Worm (Caenorhabditis elegans) whole organism, L1 larva: Measurements from ENCODE around the gene T04A8.13.

Source experiments
- C34B4.2 ChIP-seq: sonication (generic microtip); optimal IDR thresholded peaks from 2 replicates; lab custom pipeline; 2017; ENCODE audit warnings: mild to moderate bottlenecking, missing genetic modification characterization, missing compliant biosample characterization
- aha-1 ChIP-seq: fragments of 150-350 bp; optimal IDR thresholded peaks from 2 replicates; lab custom pipeline; 2014; ENCODE audit warnings: missing biosample characterization, missing genetic modification characterization
- ceh-82 ChIP-seq, 3 experiments: fragments of 150-350 bp in 1 of 3; sonication (generic microtip) in 2 of 3; optimal IDR thresholded peaks; 2 replicates each; lab custom pipeline; 2014 to 2017; ENCODE audit warnings: missing biosample characterization in 3 of 3, missing genetic modification characterization in 3 of 3
- ceh-88 ChIP-seq: fragments of 200-800 bp; sonication (Bioruptor generic); IDR thresholded peaks from 2 replicates; pipeline ENCODE4 v1.3.6; 2022; ENCODE audit warnings: missing genetic modification characterization, missing compliant biosample characterization
- ces-1 ChIP-seq: fragments of 150-350 bp; optimal IDR thresholded peaks from 2 replicates; lab custom pipeline; 2014; ENCODE audit warnings: missing biosample characterization, missing genetic modification reagents, missing genetic modification characterization
- dpl-1 ChIP-seq, 3 experiments: fragments of 150-350 bp in 2 of 3; sonication (generic microtip) in 1 of 3; optimal IDR thresholded peaks; 2 replicates each; lab custom pipeline; 2014 to 2017; ENCODE audit warnings: missing biosample characterization in 3 of 3, missing genetic modification characterization in 3 of 3, missing genetic modification reagents in 3 of 3
- dsc-1 ChIP-seq: sonication (generic microtip); optimal IDR thresholded peaks from 2 replicates; lab custom pipeline; 2016; ENCODE audit warnings: mild to moderate bottlenecking, missing genetic modification characterization, missing compliant biosample characterization
- efl-1 ChIP-seq, 4 experiments: fragments of 150-350 bp; optimal IDR thresholded peaks in 3 of 4; peaks in 1 of 4; 1 replicate in 1 of 4; 2 replicates in 3 of 4; lab custom pipeline; 2014; ENCODE audit warnings: missing biosample characterization in 2 of 4, missing genetic modification characterization in 2 of 4, missing genetic modification reagents in 2 of 4
- egl-13 ChIP-seq: sonication (generic microtip); optimal IDR thresholded peaks from 2 replicates; lab custom pipeline; 2016; ENCODE audit warnings: missing genotype, missing genetic modification reagents, missing genetic modification characterization, missing compliant biosample characterization
- elt-2 ChIP-seq: sonication (generic microtip); optimal IDR thresholded peaks from 2 replicates; lab custom pipeline; 2016; ENCODE audit warnings: missing genetic modification characterization, mild to moderate bottlenecking, inconsistent platforms, missing compliant biosample characterization, missing genetic modification reagents
- elt-3 ChIP-seq, 6 experiments: fragments of 150-350 bp in 1 of 6; sonication (generic microtip); optimal IDR thresholded peaks; 2 replicates each; lab custom pipeline; 2017 to 2018; ENCODE audit warnings: missing biosample characterization in 6 of 6, missing genetic modification characterization in 6 of 6, inconsistent platforms in 1 of 6
- fkh-10 ChIP-seq: sonication (generic microtip); optimal IDR thresholded peaks from 2 replicates; lab custom pipeline; 2017; ENCODE audit warnings: missing biosample characterization, missing genetic modification reagents, missing genetic modification characterization
- fkh-8 ChIP-seq: sonication (generic microtip); optimal IDR thresholded peaks from 2 replicates; lab custom pipeline; 2016; ENCODE audit warnings: mild to moderate bottlenecking, missing genetic modification characterization, missing compliant biosample characterization
- hlh-4 ChIP-seq: sonication (generic microtip); optimal IDR thresholded peaks from 2 replicates; lab custom pipeline; 2016; ENCODE audit warnings: mild to moderate bottlenecking, missing genetic modification characterization, missing compliant biosample characterization
- irx-1 ChIP-seq: sonication (generic microtip); optimal IDR thresholded peaks from 2 replicates; lab custom pipeline; 2016; ENCODE audit warnings: missing genetic modification characterization, missing compliant biosample characterization
- isw-1 ChIP-seq: fragments of 200-800 bp; sonication (Bioruptor generic); IDR thresholded peaks from 2 replicates; pipeline ENCODE4 v1.3.6; 2022; ENCODE audit warnings: missing genetic modification characterization, missing compliant biosample characterization
- lin-14 ChIP-seq: fragments of 200-800 bp; sonication (Bioruptor generic); optimal IDR thresholded peaks from 2 replicates; lab custom pipeline; 2018; ENCODE audit warnings: mild to moderate bottlenecking, missing genetic modification characterization, moderate library complexity, missing compliant biosample characterization
- lin-15B ChIP-seq: fragments of 150-350 bp; sonication (generic microtip); optimal IDR thresholded peaks from 3 replicates; lab custom pipeline; 2014; ENCODE audit warnings: missing biosample characterization, missing genetic modification characterization
- lin-35 ChIP-seq, 2 experiments: fragments of 150-350 bp; optimal IDR thresholded peaks; 2 replicates each; lab custom pipeline; 2014; ENCODE audit warnings: missing biosample characterization in 2 of 2, missing genetic modification characterization in 2 of 2, missing genetic modification reagents in 2 of 2
- lir-3 ChIP-seq: sonication (generic microtip); optimal IDR thresholded peaks from 2 replicates; lab custom pipeline; 2016; ENCODE audit warnings: mild to moderate bottlenecking, missing genetic modification characterization, moderate library complexity, missing compliant biosample characterization; ENCODE audit not compliant: poor library complexity
- lsy-2 ChIP-seq, 2 experiments: fragments of 150-350 bp; optimal IDR thresholded peaks; 2 replicates each; lab custom pipeline; 2014; ENCODE audit warnings: missing biosample characterization in 2 of 2, missing genetic modification characterization in 2 of 2
- mef-2 ChIP-seq: fragments of 150-350 bp; optimal IDR thresholded peaks from 2 replicates; lab custom pipeline; 2014; ENCODE audit warnings: missing biosample characterization, missing genetic modification characterization
- mep-1 ChIP-seq: fragments of 150-350 bp; optimal IDR thresholded peaks from 2 replicates; lab custom pipeline; 2014; ENCODE audit warnings: missing biosample characterization, missing genetic modification characterization
- nhr-47 ChIP-seq: sonication (generic microtip); optimal IDR thresholded peaks from 2 replicates; lab custom pipeline; 2016; ENCODE audit warnings: mild to moderate bottlenecking, missing genetic modification characterization, moderate library complexity, missing compliant biosample characterization
- nhr-77 ChIP-seq: fragments of 150-350 bp; optimal IDR thresholded peaks from 2 replicates; lab custom pipeline; 2014; ENCODE audit warnings: missing biosample characterization, missing genetic modification characterization
- nhr-85 ChIP-seq: sonication (generic microtip); peaks from one replicate; lab custom pipeline; 2016; ENCODE audit warnings: missing genetic modification characterization, inconsistent platforms, missing compliant biosample characterization
- nhr-90 ChIP-seq: sonication (generic microtip); optimal IDR thresholded peaks from 2 replicates; lab custom pipeline; 2016; ENCODE audit warnings: mild to moderate bottlenecking, missing genetic modification characterization, missing compliant biosample characterization; ENCODE audit not compliant: poor library complexity
- pag-3 ChIP-seq: sonication (generic microtip); optimal IDR thresholded peaks from 2 replicates; lab custom pipeline; 2017; ENCODE audit warnings: missing genetic modification characterization, mild to moderate bottlenecking, missing compliant biosample characterization, antibody characterized with exemption, borderline replicate concordance; ENCODE audit not compliant: insufficient read depth
- pax-3 ChIP-seq: fragments of 200-800 bp; sonication (Bioruptor generic); optimal IDR thresholded peaks from 2 replicates; lab custom pipeline; 2018; ENCODE audit warnings: mild to moderate bottlenecking, missing genetic modification characterization, moderate library complexity, missing compliant biosample characterization
- pqm-1 ChIP-seq: sonication (generic microtip); optimal IDR thresholded peaks from 3 replicates; lab custom pipeline; 2017; ENCODE audit warnings: missing biosample characterization, missing genetic modification characterization
- snpc-4 ChIP-seq: fragments of 150-350 bp; optimal IDR thresholded peaks from 2 replicates; lab custom pipeline; 2014; ENCODE audit warnings: missing biosample characterization, missing genetic modification characterization
- snu-23 ChIP-seq: sonication (generic microtip); optimal IDR thresholded peaks from 2 replicates; lab custom pipeline; 2016; ENCODE audit warnings: missing genetic modification characterization, missing compliant biosample characterization
- unc-86 ChIP-seq: sonication (generic microtip); optimal IDR thresholded peaks from 2 replicates; lab custom pipeline; 2016; ENCODE audit warnings: missing genetic modification characterization, missing compliant biosample characterization
- xbp-1 ChIP-seq: sonication (generic microtip); optimal IDR thresholded peaks from 2 replicates; lab custom pipeline; 2016; ENCODE audit warnings: missing genetic modification characterization, missing compliant biosample characterization
- zag-1 ChIP-seq: fragments of 150-350 bp; optimal IDR thresholded peaks from 2 replicates; lab custom pipeline; 2014; ENCODE audit warnings: missing biosample characterization, missing genetic modification characterization
- zip-4 ChIP-seq: fragments of 200-800 bp; sonication (Bioruptor generic); optimal IDR thresholded peaks from 2 replicates; lab custom pipeline; 2018; ENCODE audit warnings: mild to moderate bottlenecking, missing genetic modification characterization, moderate library complexity, missing compliant biosample characterization
- ztf-11 ChIP-seq, 2 experiments: sonication (generic microtip); optimal IDR thresholded peaks; 2 replicates each; lab custom pipeline; 2016 to 2017; ENCODE audit warnings: missing genetic modification characterization in 2 of 2, missing biosample characterization in 1 of 2, missing compliant biosample characterization in 1 of 2

The T04A8.13 gene

DNA sequence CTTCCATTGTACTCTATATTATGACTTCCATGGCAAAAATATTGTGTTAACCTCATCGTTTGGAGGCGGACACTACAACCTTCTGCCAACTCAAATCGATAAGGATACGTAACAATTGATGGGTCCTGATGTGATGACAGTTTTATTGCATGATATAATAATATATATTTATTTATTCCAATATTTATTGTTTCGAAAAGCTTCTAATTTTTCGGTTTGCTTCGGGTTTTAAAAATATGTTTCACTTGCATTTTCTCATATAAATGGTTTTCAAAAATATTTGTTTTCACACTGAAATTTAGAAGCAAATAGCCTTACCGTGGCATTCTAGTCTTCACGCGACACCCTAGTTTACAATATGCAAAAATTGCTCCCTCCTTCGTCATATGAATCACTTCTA, at the start of gene T04A8.13:
Gene T04A8.13, plus strand, starts transcription at position 301 of the 400 bp plus-strand sequence.
- no peak for TF ChIP-seq elt-3 (tag; optimal IDR thresholded peaks at IDR 0.05; lab: Kevin White, UChicago)
- no peak for TF ChIP-seq efl-1 (optimal IDR thresholded peaks at IDR 0.05; lab: Kevin White, UChicago)
- TF ChIP-seq efl-1 (GFP tag; optimal IDR thresholded peaks at IDR 0.05 in 1 of 2; lab: Kevin White, UChicago) = peak in 1 of 2 experiments; percentile 2

DNA sequence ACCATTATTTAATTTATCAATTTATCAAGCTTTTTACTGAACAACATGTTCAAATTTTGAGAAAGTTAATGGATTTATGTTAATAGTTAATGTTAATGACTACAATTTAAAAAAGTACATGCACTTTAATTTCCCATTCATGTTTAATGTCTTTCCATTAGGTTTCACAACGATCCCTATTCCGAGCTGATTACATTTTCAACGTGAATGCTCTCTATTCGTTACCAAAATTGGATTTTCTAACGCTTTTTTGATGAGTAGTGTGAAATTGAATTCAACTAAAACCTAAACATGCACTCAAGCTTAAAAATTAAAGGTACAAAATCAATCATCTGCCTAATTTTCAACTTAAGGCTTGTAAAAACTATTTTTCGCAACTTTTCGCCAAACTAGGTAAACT, 49.4 kb upstream of the T04A8.13 start:
- TF ChIP-seq lin-14 (GFP tag; lab: Kevin White, UChicago) = peak; percentile 47
- no peak for TF ChIP-seq isw-1 (GFP tag; lab: Robert Waterston, UW)
- peak; percentile 40 for TF ChIP-seq ces-1 (GFP tag; lab: Kevin White, UChicago)

DNA sequence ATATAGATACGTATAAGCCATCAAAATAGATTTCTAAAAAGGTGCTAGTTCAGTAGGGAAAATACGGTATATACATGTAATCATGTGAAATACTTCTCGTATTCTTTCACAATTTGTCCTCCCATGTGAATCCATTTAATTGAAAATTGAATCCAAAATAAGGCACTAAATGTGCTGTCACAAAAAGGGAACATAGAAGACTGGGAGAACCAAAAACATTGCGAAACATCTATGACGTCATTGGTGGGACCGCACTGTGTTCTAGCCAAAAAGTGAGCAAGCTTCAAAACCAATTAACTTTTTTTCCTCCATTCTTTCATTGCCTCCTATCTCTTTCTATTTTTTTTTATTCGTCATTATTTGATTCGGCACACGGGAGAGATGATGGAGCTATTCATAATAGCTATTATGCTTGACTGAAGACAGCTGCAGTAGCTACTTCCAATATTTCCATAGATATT, 48.4 kb upstream of the T04A8.13 start, which contains the start of gene cdka-1:
Gene cdka-1, plus strand, starts transcription at position 411 of the 461 bp plus-strand sequence.
- TF ChIP-seq pqm-1 (tag; lab: Kevin White, UChicago) (no peak), lin-14 (GFP tag; lab: Kevin White, UChicago) (peak; percentile 65), efl-1 (optimal IDR thresholded peaks at IDR 0.05; lab: Kevin White, UChicago) (no peak), efl-1 (GFP tag; optimal IDR thresholded peaks at IDR 0.05 in 1 of 2; lab: Kevin White, UChicago) (no peak), nhr-90 (tag; lab: Kevin White, UChicago) (no peak), hlh-4 (no peak), dsc-1 (tag; lab: Kevin White, UChicago) (no peak), lsy-2 (tag; optimal IDR thresholded peaks at IDR 0.05; lab: Kevin White, UChicago) (peak in 1 of 2 experiments; percentile 11), fkh-8 (tag; lab: Kevin White, UChicago) (no peak), isw-1 (GFP tag; lab: Robert Waterston, UW) (no peak), snpc-4 (tag; lab: Kevin White, UChicago) (no peak)

DNA sequence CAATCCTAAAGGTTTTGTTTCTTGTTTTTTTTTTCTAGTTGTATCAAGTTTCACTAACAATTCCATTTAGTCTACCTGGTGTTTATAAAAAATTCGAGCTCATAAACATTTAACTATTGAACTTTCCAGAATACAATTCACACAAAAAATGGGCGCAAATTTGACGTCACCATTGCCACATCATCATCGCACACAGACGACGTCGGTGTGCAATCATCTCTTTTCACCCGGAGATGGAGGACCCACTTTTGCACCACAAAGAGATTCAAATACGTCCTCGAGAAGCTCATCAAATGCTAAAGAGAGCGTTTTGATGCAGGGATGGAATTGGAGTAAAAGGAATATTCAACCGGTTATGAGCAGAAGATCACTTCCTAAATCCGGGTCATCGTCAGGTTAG, 47.4 kb upstream of the T04A8.13 start:
- TF ChIP-seq fkh-8 (tag; lab: Kevin White, UChicago) = no peak
- no peak for TF ChIP-seq nhr-85 (tag; lab: Kevin White, UChicago)
- TF ChIP-seq irx-1 = no peak
- TF ChIP-seq ztf-11 (tag; optimal IDR thresholded peaks at IDR 0.05; lab: Kevin White, UChicago) = no peak
- no peak for TF ChIP-seq dpl-1 (GFP tag; optimal IDR thresholded peaks at IDR 0.05; lab: Kevin White, UChicago)
- TF ChIP-seq elt-2 (tag; lab: Kevin White, UChicago) = no peak
- TF ChIP-seq zag-1 (tag; lab: Kevin White, UChicago) = no peak
- TF ChIP-seq nhr-77 (tag; lab: Kevin White, UChicago) = no peak

DNA sequence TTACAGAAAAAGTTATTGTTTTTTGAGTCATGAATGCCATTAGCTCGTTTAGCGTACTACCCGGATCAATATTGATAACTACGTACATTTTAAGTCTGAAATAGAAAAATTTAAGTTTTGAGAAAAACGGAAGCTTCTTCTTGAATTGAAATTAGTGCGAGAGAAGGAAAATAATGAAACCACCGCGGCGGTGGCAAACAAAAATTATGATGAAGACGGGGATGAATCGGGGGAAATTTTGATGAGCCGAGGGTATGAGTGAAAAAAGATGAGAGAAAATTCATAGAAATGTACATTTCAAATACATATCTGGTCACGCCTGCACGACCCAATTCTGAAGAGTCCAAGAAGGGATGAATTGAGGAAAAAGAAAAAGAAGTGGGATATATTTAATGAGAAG, 41.5 kb upstream of the T04A8.13 start, which contains the start of gene T23F11.4:
Gene T23F11.4, minus strand, starts transcription at position 101 of the 400 bp plus-strand sequence.
- TF ChIP-seq pag-3 (tag; lab: Kevin White, UChicago) = no peak
- no peak for TF ChIP-seq lin-15B
- TF ChIP-seq isw-1 (GFP tag; lab: Robert Waterston, UW) = no peak
- TF ChIP-seq unc-86 (tag; lab: Kevin White, UChicago) = no peak
- no peak for TF ChIP-seq fkh-10 (GFP tag; lab: Kevin White, UChicago)
- TF ChIP-seq mef-2 (tag; lab: Kevin White, UChicago) = no peak
- TF ChIP-seq nhr-85 (tag; lab: Kevin White, UChicago) = no peak
- TF ChIP-seq egl-13 (tag; lab: Kevin White, UChicago) = no peak
- no peak for TF ChIP-seq lin-35 (GFP tag; optimal IDR thresholded peaks at IDR 0.05; lab: Kevin White, UChicago)
- no peak for TF ChIP-seq xbp-1 (tag; lab: Kevin White, UChicago)
- no peak for TF ChIP-seq aha-1 (tag; lab: Kevin White, UChicago)
- TF ChIP-seq, all 84 proteins: peak for 0

DNA sequence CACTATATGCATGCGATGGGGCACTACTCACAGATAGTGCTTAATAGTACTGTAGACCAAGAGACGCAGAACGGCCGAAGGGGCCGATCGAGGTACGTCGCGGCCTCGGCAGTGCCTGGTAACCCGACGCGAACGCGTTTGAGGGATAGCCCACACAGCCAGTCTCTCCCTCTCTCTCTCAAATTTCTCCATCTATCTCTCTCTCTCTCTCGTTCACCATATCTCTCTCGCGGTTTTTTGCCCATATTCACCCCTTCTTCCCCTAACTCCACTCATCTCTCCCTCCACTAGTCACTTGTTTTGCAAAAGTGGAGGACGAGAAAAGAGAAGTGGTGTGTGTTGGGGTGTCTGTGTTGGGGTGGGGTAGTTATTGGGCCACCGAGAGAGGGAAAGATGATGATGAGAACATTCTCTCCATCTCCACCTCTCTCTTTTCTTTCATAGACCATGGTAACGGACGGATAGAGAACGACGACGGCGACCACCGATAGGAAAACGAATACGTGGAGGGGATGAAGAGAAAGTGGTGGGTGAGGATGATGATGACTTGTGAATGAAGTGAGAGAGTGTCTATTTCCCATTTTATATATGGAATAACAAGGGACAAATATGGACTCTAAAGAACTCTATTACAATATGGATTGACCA, 39.9 kb upstream of the T04A8.13 start:
- peak in 2 of 3 experiments; percentile 22 to 63 for TF ChIP-seq ceh-82 (tag; optimal IDR thresholded peaks at IDR 0.05; lab: Kevin White, UChicago)
- TF ChIP-seq elt-2 (tag; lab: Kevin White, UChicago) = no peak
- peak; percentile 39 for TF ChIP-seq xbp-1 (tag; lab: Kevin White, UChicago)
- TF ChIP-seq C34B4.2 = no peak
- peak; percentile 33 to 62 for TF ChIP-seq lsy-2 (tag; optimal IDR thresholded peaks at IDR 0.05; lab: Kevin White, UChicago)
- peak; percentile 66 for TF ChIP-seq mep-1
- no peak for TF ChIP-seq lir-3 (tag; lab: Kevin White, UChicago)
- TF ChIP-seq pax-3 (tag; lab: Kevin White, UChicago) = no peak
- TF ChIP-seq dpl-1 (GFP tag; optimal IDR thresholded peaks at IDR 0.05; lab: Kevin White, UChicago) = peak in 2 of 3 experiments; percentile 3 to 24
- no peak for TF ChIP-seq lin-15B
- no peak for TF ChIP-seq ceh-88 (GFP tag; lab: Robert Waterston, UW)
- peak; percentile 36 to 37 for TF ChIP-seq efl-1 (optimal IDR thresholded peaks at IDR 0.05; lab: Kevin White, UChicago)
- TF ChIP-seq efl-1 (GFP tag; optimal IDR thresholded peaks at IDR 0.05 in 1 of 2; lab: Kevin White, UChicago) = peak; percentile 21 to 95
- no peak for TF ChIP-seq egl-13 (tag; lab: Kevin White, UChicago)
- peak; percentile 89 for TF ChIP-seq nhr-85 (tag; lab: Kevin White, UChicago)
- peak; percentile 61 for TF ChIP-seq snu-23 (GFP tag; lab: Kevin White, UChicago)
- peak; percentile 94 for TF ChIP-seq lin-14 (GFP tag; lab: Kevin White, UChicago)
- no peak for TF ChIP-seq zip-4
- TF ChIP-seq nhr-47 (tag; lab: Kevin White, UChicago) = peak; percentile 51
